Worm (Caenorhabditis elegans): ENCODE results near the gene F41B4.2.

ce11 chrX:6784181-6784580 lies 50.9 kb downstream of the F41B4.2 start, which contains the start of gene bgal-2:
- TF ChIP-seq tbx-7 (tag; optimal IDR thresholded peaks at IDR 0.05), result no peak
- TF ChIP-seq pha-4 (tag; optimal IDR thresholded peaks at IDR 0.05), result no peak
- no peak for TF ChIP-seq hlh-30 (tag; optimal IDR thresholded peaks at IDR 0.05; ENCODE audit: insufficient read depth)
- TF ChIP-seq sox-4 (tag; optimal IDR thresholded peaks at IDR 0.05), result no peak
- no peak for TF ChIP-seq ztf-16 (tag; optimal IDR thresholded peaks at IDR 0.05)
- no peak for TF ChIP-seq tbx-2 (tag; optimal IDR thresholded peaks at IDR 0.05)

Data from whole organism, late embryonic.